Worm (Caenorhabditis elegans) whole organism, midembryonic: Measurements from ENCODE around the gene mpz-3.

Experiments
- T22C8.4 ChIP-seq: fragments of 200-800 bp; sonication (Bioruptor generic); IDR thresholded peaks from 2 replicates; pipeline ENCODE4 v1.3.6; 2022; ENCODE audit warnings: missing genetic modification characterization, missing compliant biosample characterization
- cog-1 ChIP-seq: sonication (generic microtip); optimal IDR thresholded peaks from 2 replicates; lab custom pipeline; 2016; ENCODE audit warnings: missing genetic modification characterization, missing compliant biosample characterization
- flt-1 ChIP-seq: fragments of 200-800 bp; sonication (Bioruptor generic); IDR thresholded peaks from 2 replicates; pipeline ENCODE4 v1.3.6; 2022; ENCODE audit warnings: missing genetic modification characterization, missing compliant biosample characterization
- klf-2 ChIP-seq: fragments of 200-800 bp; sonication (Bioruptor generic); conservative IDR thresholded peaks from 2 replicates; pipeline ENCODE4 v1.3.6; 2022; ENCODE audit warnings: missing genetic modification reagents, missing genetic modification characterization, missing compliant biosample characterization
- med-1 ChIP-seq: sonication (generic microtip); optimal IDR thresholded peaks from 2 replicates; lab custom pipeline; 2017; ENCODE audit warnings: missing genetic modification characterization, mild to moderate bottlenecking, missing compliant biosample characterization, antibody characterized with exemption, missing genetic modification reagents; ENCODE audit not compliant: insufficient read depth
- ref-1 ChIP-seq: fragments of 200-800 bp; sonication (Bioruptor generic); conservative IDR thresholded peaks from 2 replicates; pipeline ENCODE4 v1.3.6; 2022; ENCODE audit warnings: missing genetic modification reagents, missing genetic modification characterization, missing compliant biosample characterization
- tab-1 ChIP-seq: fragments of 200-800 bp; sonication (Bioruptor generic); IDR thresholded peaks from 2 replicates; pipeline ENCODE4 v1.3.6; 2022; ENCODE audit warnings: missing genetic modification characterization, missing compliant biosample characterization
- ztf-23 ChIP-seq: fragments of 200-800 bp; sonication (Bioruptor generic); IDR thresholded peaks from 2 replicates; pipeline ENCODE4 v1.3.6; 2022; ENCODE audit warnings: missing genetic modification reagents, missing genetic modification characterization, missing compliant biosample characterization
- ztf-29 ChIP-seq: fragments of 200-800 bp; sonication (Bioruptor generic); IDR thresholded peaks from 2 replicates; pipeline ENCODE4 v1.3.6; 2022; ENCODE audit warnings: missing genetic modification reagents, missing genetic modification characterization, missing compliant biosample characterization

ce11 chrII:6609315-6609842 is 44.2 kb upstream of the mpz-3 start, which contains the start of gene epg-5:
- no peak for TF ChIP-seq ztf-29 (GFP tag; lab: Robert Waterston, UW)
- TF ChIP-seq med-1 (GFP tag; lab: Kevin White, UChicago), result no peak
- no peak for TF ChIP-seq flt-1 (GFP tag; lab: Robert Waterston, UW)
- TF ChIP-seq ztf-23, result no peak
- TF ChIP-seq tab-1 (GFP tag; lab: Robert Waterston, UW), result no peak
- no peak for TF ChIP-seq ref-1 (GFP tag; lab: Robert Waterston, UW)
- peak; percentile 51; the same call in 1 of the 2 replicates for TF ChIP-seq T22C8.4 (GFP tag; lab: Robert Waterston, UW)
- TF ChIP-seq cog-1 (tag; lab: Kevin White, UChicago), result no peak
- TF ChIP-seq klf-2 (GFP tag; lab: Robert Waterston, UW), result no peak
